Worm (Caenorhabditis elegans) whole organism, L4 larva: ENCODE measurements around the gene egas-1.
A peak's percentile ranks its signal among the peaks of the same experiment; 100 is the strongest.

Experiments
- F26F4.8 ChIP-seq: fragments of 200-800 bp; sonication (Bioruptor generic); conservative IDR thresholded peaks from 2 replicates; pipeline ENCODE4 v1.3.6; 2022; ENCODE audit warnings: missing genetic modification characterization, missing compliant biosample characterization
- Y48G9A.11 ChIP-seq: fragments of 200-800 bp; sonication (Bioruptor generic); IDR thresholded peaks from 2 replicates; pipeline ENCODE4 v1.3.6; 2022; ENCODE audit warnings: missing genetic modification reagents, missing genetic modification characterization, missing compliant biosample characterization
- Y75B8A.6 ChIP-seq: fragments of 200-800 bp; sonication (Bioruptor generic); IDR thresholded peaks from 2 replicates; pipeline ENCODE4 v1.3.6; 2022; ENCODE audit warnings: missing genetic modification reagents, missing genetic modification characterization, missing compliant biosample characterization
- ZK337.2 ChIP-seq: fragments of 200-800 bp; sonication (Bioruptor generic); IDR thresholded peaks from 2 replicates; pipeline ENCODE4 v1.3.6; 2022; ENCODE audit warnings: missing genetic modification reagents, missing genetic modification characterization, missing compliant biosample characterization
- aha-1 ChIP-seq: fragments of 150-350 bp; peaks from one replicate; lab custom pipeline; 2014; ENCODE audit warnings: missing biosample characterization, missing genetic modification characterization
- aly-2 ChIP-seq: sonication (generic microtip); optimal IDR thresholded peaks from 2 replicates; lab custom pipeline; 2018; ENCODE audit warnings: missing biosample characterization, missing genetic modification characterization
- ama-1 ChIP-seq: fragments of 150-350 bp; optimal IDR thresholded peaks from 2 replicates; lab custom pipeline; 2014; ENCODE audit warnings: inconsistent platforms, mixed read lengths
- attf-4 ChIP-seq: sonication (generic microtip); optimal IDR thresholded peaks from 3 replicates; lab custom pipeline; 2017; ENCODE audit warnings: missing biosample characterization, missing genetic modification characterization
- ceh-28 ChIP-seq: fragments of 150-350 bp; optimal IDR thresholded peaks from 2 replicates; lab custom pipeline; 2014; ENCODE audit warnings: missing biosample characterization, missing genetic modification reagents, missing genetic modification characterization
- ceh-82 ChIP-seq: sonication (generic microtip); optimal IDR thresholded peaks from 2 replicates; lab custom pipeline; 2017; ENCODE audit warnings: missing biosample characterization, missing genetic modification characterization
- cey-2 ChIP-seq: sonication (generic microtip); optimal IDR thresholded peaks from 3 replicates; lab custom pipeline; 2017; ENCODE audit warnings: missing genetic modification characterization, mild to moderate bottlenecking, missing compliant biosample characterization, antibody characterized with exemption, borderline replicate concordance; ENCODE audit not compliant: insufficient read depth
- daf-8 ChIP-seq: fragments of 200-800 bp; sonication (Bioruptor generic); IDR thresholded peaks from 2 replicates; pipeline ENCODE4 v1.3.6; 2022; ENCODE audit warnings: missing genetic modification characterization, missing compliant biosample characterization
- egl-27 ChIP-seq: sonication (generic microtip); optimal IDR thresholded peaks from 3 replicates; lab custom pipeline; 2017; ENCODE audit warnings: missing biosample characterization, missing genetic modification reagents, missing genetic modification characterization
- egl-43 ChIP-seq: fragments of 200-800 bp; sonication (Bioruptor generic); IDR thresholded peaks from 2 replicates; pipeline ENCODE4 v1.3.6; 2022; ENCODE audit warnings: missing genetic modification reagents, missing genetic modification characterization, missing compliant biosample characterization
- fkh-10 ChIP-seq: fragments of 150-350 bp; optimal IDR thresholded peaks from 2 replicates; lab custom pipeline; 2014; ENCODE audit warnings: missing biosample characterization, missing genetic modification reagents, missing genetic modification characterization
- lin-39 ChIP-seq: fragments of 150-350 bp; optimal IDR thresholded peaks from 2 replicates; lab custom pipeline; 2014; ENCODE audit warnings: missing biosample characterization, missing genetic modification reagents, missing genetic modification characterization
- madf-5 ChIP-seq, 2 experiments: fragments of 200-800 bp; sonication (Bioruptor generic); IDR thresholded peaks; 2 replicates each; pipeline ENCODE4 v1.3.6; 2022; ENCODE audit warnings: missing compliant biosample characterization in 2 of 2, missing genetic modification characterization in 2 of 2
- madf-9 ChIP-seq: fragments of 200-800 bp; sonication (Bioruptor generic); conservative IDR thresholded peaks from 2 replicates; pipeline ENCODE4 v1.3.6; 2022; ENCODE audit warnings: missing genetic modification reagents, missing genetic modification characterization, missing compliant biosample characterization
- mdl-1 ChIP-seq, 2 experiments: fragments of 150-350 bp in 1 of 2; sonication (generic microtip) in 1 of 2; optimal IDR thresholded peaks; 2 replicates each; lab custom pipeline; 2014 to 2017; ENCODE audit warnings: missing biosample characterization in 2 of 2, missing genetic modification characterization in 2 of 2
- mes-2 ChIP-seq: sonication (generic microtip); optimal IDR thresholded peaks from 2 replicates; lab custom pipeline; 2016; ENCODE audit warnings: missing genotype, mild to moderate bottlenecking, missing genetic modification characterization, missing compliant biosample characterization; ENCODE audit not compliant: poor library complexity, severe bottlenecking
- nhr-10 ChIP-seq: fragments of 150-350 bp; optimal IDR thresholded peaks from 2 replicates; lab custom pipeline; 2014; ENCODE audit warnings: missing biosample characterization, missing genetic modification characterization
- nhr-237 ChIP-seq: sonication (generic microtip); optimal IDR thresholded peaks from 2 replicates; lab custom pipeline; 2017; ENCODE audit warnings: missing biosample characterization, missing genetic modification characterization
- nhr-41 ChIP-seq: fragments of 200-800 bp; sonication (Bioruptor generic); IDR thresholded peaks from 2 replicates; pipeline ENCODE4 v1.3.6; 2022; ENCODE audit warnings: missing genetic modification reagents, missing genetic modification characterization, missing compliant biosample characterization
- nhr-76 ChIP-seq: fragments of 150-350 bp; optimal IDR thresholded peaks from 2 replicates; lab custom pipeline; 2014; ENCODE audit warnings: missing biosample characterization, missing genetic modification characterization
- pha-4 ChIP-seq, 2 experiments: fragments of 150-350 bp in 1 of 2; fragments of 200-800 bp in 1 of 2; sonication (Bioruptor generic) in 1 of 2; IDR thresholded peaks in 1 of 2; optimal IDR thresholded peaks in 1 of 2; 2 replicates each; pipeline versions ENCODE4 v1.3.6 to Lab custom; 2014 to 2022; ENCODE audit warnings: missing genetic modification characterization in 2 of 2, missing genetic modification reagents in 2 of 2, missing biosample characterization in 1 of 2, missing compliant biosample characterization in 1 of 2
- php-3 ChIP-seq: fragments of 200-800 bp; sonication (Bioruptor generic); IDR thresholded peaks from 2 replicates; pipeline ENCODE4 v1.3.6; 2022; ENCODE audit warnings: missing genetic modification reagents, missing genetic modification characterization, missing compliant biosample characterization
- set-16 ChIP-seq: fragments of 200-800 bp; sonication (Bioruptor generic); IDR thresholded peaks from 2 replicates; pipeline ENCODE4 v1.3.6; 2022; ENCODE audit warnings: missing genetic modification reagents, missing genetic modification characterization, missing compliant biosample characterization
- skn-1 ChIP-seq: fragments of 150-350 bp; optimal IDR thresholded peaks from 2 replicates; lab custom pipeline; 2014; ENCODE audit warnings: missing biosample characterization, missing genetic modification characterization
- tag-97 ChIP-seq: fragments of 200-800 bp; sonication (Bioruptor generic); IDR thresholded peaks from 2 replicates; pipeline ENCODE4 v1.3.6; 2022; ENCODE audit warnings: missing genetic modification characterization, missing compliant biosample characterization
- tra-1 ChIP-seq: fragments of 200-800 bp; sonication (Bioruptor generic); IDR thresholded peaks from 2 replicates; pipeline ENCODE4 v1.3.6; 2022; ENCODE audit warnings: missing genetic modification reagents, missing genetic modification characterization, missing compliant biosample characterization
- zip-11 ChIP-seq: fragments of 200-800 bp; sonication (Bioruptor generic); IDR thresholded peaks from 2 replicates; pipeline ENCODE4 v1.3.6; 2022; ENCODE audit warnings: missing genetic modification characterization, missing compliant biosample characterization
- zip-2 ChIP-seq: fragments of 150-350 bp; optimal IDR thresholded peaks from 2 replicates; lab custom pipeline; 2014; ENCODE audit warnings: missing biosample characterization, missing genetic modification characterization
- ztf-7 ChIP-seq: fragments of 150-350 bp; optimal IDR thresholded peaks from 2 replicates; lab custom pipeline; 2014; ENCODE audit warnings: missing biosample characterization, missing genetic modification characterization

egas-1 gene

DNA sequence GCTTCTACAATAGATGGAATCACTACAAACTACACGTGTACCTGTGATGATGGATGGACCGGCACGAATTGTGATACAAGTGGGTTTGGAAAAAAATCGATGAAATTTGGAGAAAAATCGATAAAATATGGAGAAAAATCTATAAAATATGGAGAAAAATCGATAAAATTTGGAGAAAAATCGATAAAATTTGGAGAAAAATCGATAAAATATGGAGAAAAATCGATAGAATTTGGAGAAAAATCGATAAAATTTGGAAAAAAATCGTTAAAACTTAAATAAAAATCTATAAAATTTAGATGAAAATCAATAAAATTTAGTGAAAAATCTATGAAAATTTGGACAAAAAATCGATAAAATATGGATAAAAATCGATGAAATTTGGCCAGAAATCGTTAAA, 4.2 kb downstream of the egas-1 start:
- TF ChIP-seq ceh-82 (tag; lab: Kevin White, UChicago) (no peak), ceh-28 (tag; lab: Kevin White, UChicago) (peak; percentile 70)

DNA sequence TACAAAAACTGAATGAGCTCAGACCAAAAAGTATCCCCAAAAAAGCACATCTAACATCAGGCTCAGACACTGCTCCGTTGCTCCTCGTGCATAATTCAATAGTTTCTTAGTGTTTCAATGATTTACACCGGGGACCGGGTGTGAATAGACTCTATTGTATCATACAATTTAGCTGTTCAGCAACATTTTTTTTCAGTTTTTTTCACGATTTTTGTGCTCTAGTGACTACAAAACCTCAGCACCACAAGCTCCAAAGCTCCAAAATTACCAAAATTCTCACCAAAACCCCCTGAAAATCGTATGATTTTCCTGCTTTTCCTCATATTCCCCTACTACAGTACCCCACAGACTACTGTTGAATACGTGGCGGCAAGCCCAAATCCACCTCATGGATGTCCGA, 9.9 kb downstream of the egas-1 start, which contains the start of gene egas-2:
TSS of gene egas-2 (plus strand) at position 301 of the 400 bp plus-strand sequence.
- TF ChIP-seq aha-1 (tag; lab: Kevin White, UChicago), result no peak
- no peak for TF ChIP-seq aly-2 (tag; lab: Kevin White, UChicago)
- no peak for TF ChIP-seq madf-5 (GFP tag; IDR thresholded peaks at IDR 0.05; lab: Robert Waterston, UW)
- TF ChIP-seq mes-2 (tag; lab: Kevin White, UChicago), result no peak
- no peak for TF ChIP-seq Y48G9A.11 (GFP tag; lab: Robert Waterston, UW)
- no peak for TF ChIP-seq fkh-10

DNA sequence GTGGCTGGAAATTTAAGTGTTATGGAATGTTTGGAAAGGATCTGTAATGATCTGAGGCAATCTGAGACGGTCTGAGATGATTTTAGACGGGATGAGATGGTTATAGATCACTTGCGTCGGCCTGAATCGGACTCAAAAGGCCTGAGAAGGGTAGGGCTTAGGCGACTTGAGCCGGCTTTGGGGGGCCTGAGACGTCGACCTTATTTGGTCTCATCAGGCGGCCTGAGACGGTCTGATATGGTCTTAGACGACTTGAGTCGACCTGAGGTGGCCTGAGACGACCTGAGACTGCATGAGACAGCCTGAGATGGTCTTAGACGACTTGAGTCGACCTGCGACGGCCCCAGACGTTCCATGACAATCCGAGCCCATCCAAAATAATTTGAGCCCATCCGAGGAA, 16.3 kb downstream of the egas-1 start:
- TF ChIP-seq nhr-76, result no peak
- no peak for TF ChIP-seq tra-1 (GFP tag; lab: Robert Waterston, UW)
- peak; percentile 61 for TF ChIP-seq set-16 (GFP tag; lab: Robert Waterston, UW)
- no peak for TF ChIP-seq ztf-7 (tag; lab: Kevin White, UChicago)
- TF ChIP-seq zip-2 (tag; lab: Kevin White, UChicago), result no peak
- TF ChIP-seq egl-43 (GFP tag; lab: Robert Waterston, UW), result no peak

DNA sequence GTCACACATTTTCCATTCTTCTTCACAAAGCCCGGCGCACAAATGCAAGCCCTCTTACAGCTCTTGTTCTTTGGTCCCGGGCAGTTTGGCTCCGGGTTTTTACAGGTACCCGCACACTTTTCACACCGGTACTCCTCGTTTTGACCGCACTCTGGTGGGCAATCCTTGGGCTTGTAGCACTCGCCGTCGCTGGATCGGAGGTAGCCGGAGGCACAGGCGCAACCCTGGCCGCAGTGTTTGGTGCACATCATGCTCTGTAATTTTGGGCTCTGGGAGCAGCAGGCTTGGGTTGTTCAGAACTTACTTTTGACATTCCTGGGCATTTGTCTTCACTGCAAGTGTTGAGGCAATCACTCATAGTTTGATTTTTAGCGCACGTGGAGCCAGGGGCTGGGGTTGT, 17.3 kb downstream of the egas-1 start:
- TF ChIP-seq set-16 (GFP tag; lab: Robert Waterston, UW), result peak; percentile 67
- TF ChIP-seq ZK337.2 (GFP tag; lab: Robert Waterston, UW), result no peak

DNA sequence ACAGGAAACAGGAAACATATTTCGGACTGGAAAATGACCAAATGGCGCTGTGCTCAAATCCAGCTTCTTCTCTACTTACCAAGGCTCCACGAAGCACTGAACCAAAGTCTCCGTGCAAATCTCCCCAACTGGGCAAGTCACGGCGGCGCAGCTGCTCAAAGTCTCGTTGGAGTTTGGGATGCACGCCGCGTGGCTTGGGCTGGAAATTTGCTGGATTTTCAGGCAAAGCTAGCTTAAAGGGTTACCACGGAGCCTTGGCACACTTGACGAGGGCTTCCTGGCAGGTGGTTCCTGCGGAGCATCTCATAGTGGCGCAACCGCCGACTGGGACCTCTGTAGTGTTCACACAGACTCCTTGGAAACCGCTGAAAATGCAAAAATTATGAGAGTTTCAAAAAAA, 18.8 kb downstream of the egas-1 start:
- no peak for TF ChIP-seq aly-2 (tag; lab: Kevin White, UChicago)
- peak; percentile 57; the same call in 1 of the 2 replicates for TF ChIP-seq set-16 (GFP tag; lab: Robert Waterston, UW)

DNA sequence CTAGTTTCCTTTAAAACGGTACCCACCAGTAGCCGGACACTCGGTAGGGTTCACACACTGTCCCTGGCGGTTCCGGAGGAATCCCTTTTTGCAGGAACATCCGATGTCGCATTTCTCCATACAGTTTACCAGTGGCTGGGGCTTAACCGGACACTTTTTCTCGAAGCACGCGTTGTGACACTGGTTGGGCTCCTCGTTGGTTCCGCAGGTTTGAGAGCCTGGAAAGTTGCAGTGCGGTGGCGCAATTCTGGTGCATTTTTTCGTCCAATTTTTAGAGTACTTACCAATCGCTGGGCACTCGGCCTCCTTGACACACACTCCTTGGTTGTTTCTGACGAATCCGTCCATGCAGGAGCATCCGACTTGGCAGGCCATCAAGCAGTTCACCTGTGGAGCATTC, 22.2 kb downstream of the egas-1 start:
- TF ChIP-seq php-3 (GFP tag; lab: Robert Waterston, UW), result no peak
- TF ChIP-seq aha-1 (tag; lab: Kevin White, UChicago), result peak; percentile 95

DNA sequence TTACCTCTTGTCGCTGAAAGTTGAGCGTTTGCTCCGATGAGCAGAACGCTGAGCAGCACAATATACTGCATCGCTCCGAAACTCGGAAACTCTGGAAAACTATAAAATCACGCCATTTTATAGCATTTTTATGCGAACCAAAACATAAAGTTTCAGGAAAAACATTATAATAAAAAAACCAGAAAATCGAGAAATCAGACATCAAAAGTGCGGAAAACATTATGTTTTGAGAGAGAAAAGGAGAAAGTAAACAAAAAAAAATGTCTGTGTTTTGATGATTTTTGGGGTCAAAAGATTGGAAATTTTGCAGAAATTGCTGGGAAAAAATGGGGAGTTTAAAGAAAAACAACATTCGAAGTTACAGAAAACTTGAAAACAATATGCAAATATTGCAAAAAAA, 23.9 kb downstream of the egas-1 start, which contains the start of gene Y69H2.3:
TSS of gene Y69H2.3 (minus strand) at position 101 of the 400 bp plus-strand sequence.
- TF ChIP-seq Y75B8A.6 (no peak), ztf-7 (tag; lab: Kevin White, UChicago) (no peak), egl-27 (tag; lab: Kevin White, UChicago) (no peak), tag-97 (no peak), ama-1 (lab: Kevin White, UChicago) (no peak), pha-4 (GFP tag; IDR thresholded peaks at IDR 0.05; lab: Robert Waterston, UW) (no peak), pha-4 (tag; optimal IDR thresholded peaks at IDR 0.05; lab: Kevin White, UChicago) (no peak), zip-11 (no peak), lin-39 (tag; lab: Kevin White, UChicago) (no peak), attf-4 (tag; lab: Kevin White, UChicago) (no peak), mes-2 (tag; lab: Kevin White, UChicago) (no peak), cey-2 (no peak), fkh-10 (no peak), daf-8 (GFP tag; lab: Robert Waterston, UW) (no peak), nhr-41 (GFP tag; lab: Robert Waterston, UW) (no peak), skn-1 (tag; lab: Kevin White, UChicago) (no peak), mdl-1 (tag; optimal IDR thresholded peaks at IDR 0.05; lab: Kevin White, UChicago) (no peak), nhr-10 (tag; lab: Kevin White, UChicago) (no peak), nhr-237 (tag; lab: Kevin White, UChicago) (no peak), madf-9 (GFP tag; lab: Robert Waterston, UW) (no peak), F26F4.8 (GFP tag; lab: Robert Waterston, UW) (no peak)
- TF ChIP-seq, all 104 proteins: peak for 0
